Fruit fly (Drosophila melanogaster) whole organism, embryonic: ENCODE measurements around the gene Trs20.

Experiments
- BtbVII ChIP-seq: fragments of 200-800 bp; sonication (Bioruptor generic); optimal IDR thresholded peaks from 3 replicates; lab custom pipeline; 2017; ENCODE audit warnings: missing biosample characterization, mild to moderate bottlenecking, missing genetic modification characterization
- Bteb2 ChIP-seq: fragments of 200-800 bp; sonication (Bioruptor generic); optimal IDR thresholded peaks from 2 replicates; lab custom pipeline; 2016; ENCODE audit warnings: missing biosample characterization, missing genetic modification characterization
- C15 ChIP-seq: fragments of 200-800 bp; sonication (Bioruptor generic); IDR thresholded peaks from 3 replicates; pipeline ENCODE4 v1.3.6; 2022; ENCODE audit warnings: missing biosample characterization, missing genetic modification characterization
- CG10543 ChIP-seq: fragments of 200-800 bp; sonication (Bioruptor generic); optimal IDR thresholded peaks from 3 replicates; lab custom pipeline; 2017; ENCODE audit warnings: missing biosample characterization, mild to moderate bottlenecking, missing genetic modification characterization, moderate library complexity
- CG11456 ChIP-seq: fragments of 200-800 bp; sonication (Bioruptor generic); IDR thresholded peaks from 3 replicates; pipeline ENCODE4 v1.3.6; 2022; ENCODE audit warnings: missing biosample characterization, missing genetic modification characterization
- CG15601 ChIP-seq: fragments of 200-800 bp; sonication (Bioruptor generic); optimal IDR thresholded peaks from 3 replicates; lab custom pipeline; 2019; ENCODE audit warnings: missing biosample characterization, mild to moderate bottlenecking, missing genetic modification characterization, moderate library complexity
- CG17186 ChIP-seq: fragments of 200-800 bp; sonication (Bioruptor generic); optimal IDR thresholded peaks from 3 replicates; lab custom pipeline; 2017; ENCODE audit warnings: missing biosample characterization, missing genetic modification reagents, missing genetic modification characterization
- CG2199 ChIP-seq: fragments of 200-800 bp; sonication (Bioruptor generic); IDR thresholded peaks from 3 replicates; pipeline ENCODE4 v1.3.6; 2022; ENCODE audit warnings: missing biosample characterization, missing genetic modification characterization
- CG34376 ChIP-seq: fragments of 200-800 bp; sonication (Bioruptor generic); optimal IDR thresholded peaks from 2 replicates; lab custom pipeline; 2018; ENCODE audit warnings: missing biosample characterization, mild to moderate bottlenecking, missing genetic modification characterization
- CG3847 ChIP-seq: fragments of 200-800 bp; sonication (Bioruptor generic); IDR thresholded peaks from 2 replicates; pipeline ENCODE4 v1.3.6; 2022; ENCODE audit warnings: missing biosample characterization, missing genetic modification characterization
- CG4282 ChIP-seq: fragments of 200-800 bp; sonication (Bioruptor generic); optimal IDR thresholded peaks from 2 replicates; lab custom pipeline; 2016; ENCODE audit warnings: missing biosample characterization, missing genetic modification characterization
- CG4854 ChIP-seq: fragments of 200-800 bp; sonication (Bioruptor generic); optimal IDR thresholded peaks from 2 replicates; lab custom pipeline; 2016; ENCODE audit warnings: missing biosample characterization, missing genetic modification characterization, inconsistent platforms
- CG6175 ChIP-seq: fragments of 200-800 bp; sonication (Bioruptor generic); IDR thresholded peaks from 3 replicates; pipeline ENCODE4 v1.3.6; 2022; ENCODE audit warnings: missing biosample characterization, missing genetic modification characterization
- CG6254 ChIP-seq: fragments of 200-800 bp; sonication (Bioruptor generic); optimal IDR thresholded peaks from 3 replicates; lab custom pipeline; 2017; ENCODE audit warnings: mild to moderate bottlenecking, missing biosample characterization, missing genetic modification reagents, missing genetic modification characterization
- CG6272 ChIP-seq: fragments of 200-800 bp; sonication (Bioruptor generic); IDR thresholded peaks from 2 replicates; pipeline ENCODE4 v1.3.6; 2022; ENCODE audit warnings: missing biosample characterization, missing genetic modification characterization
- CG6683 ChIP-seq: fragments of 200-800 bp; sonication (Bioruptor generic); optimal IDR thresholded peaks from 2 replicates; lab custom pipeline; 2017; ENCODE audit warnings: missing biosample characterization, mild to moderate bottlenecking, missing genetic modification characterization, missing genetic modification reagents
- CG6689 ChIP-seq: fragments of 200-800 bp; sonication (Bioruptor generic); IDR thresholded peaks from 2 replicates; pipeline ENCODE4 v1.3.6; 2022; ENCODE audit warnings: missing biosample characterization, missing genetic modification characterization
- CG9817 ChIP-seq: fragments of 200-800 bp; sonication (Bioruptor generic); optimal IDR thresholded peaks from 2 replicates; lab custom pipeline; 2018; ENCODE audit warnings: missing biosample characterization, mild to moderate bottlenecking, missing genetic modification characterization, moderate library complexity
- CoRest ChIP-seq: fragments of 200-800 bp; sonication (Bioruptor generic); optimal IDR thresholded peaks from 3 replicates; lab custom pipeline; 2018; ENCODE audit warnings: missing biosample characterization, mild to moderate bottlenecking, missing genetic modification characterization, moderate library complexity
- Doc2 ChIP-seq: fragments of 200-800 bp; sonication (Bioruptor generic); IDR thresholded peaks from 2 replicates; pipeline ENCODE4 v1.3.6; 2022; ENCODE audit warnings: missing biosample characterization, missing genetic modification characterization
- Dp ChIP-seq: fragments of 200-800 bp; sonication (Bioruptor generic); optimal IDR thresholded peaks from 2 replicates; lab custom pipeline; 2018; ENCODE audit warnings: missing biosample characterization, mild to moderate bottlenecking, missing genetic modification characterization, moderate library complexity
- Ets97D ChIP-seq: fragments of 200-800 bp; sonication (Bioruptor generic); optimal IDR thresholded peaks from 3 replicates; lab custom pipeline; 2016; ENCODE audit warnings: missing biosample characterization, missing genetic modification characterization
- Gsc ChIP-seq: fragments of 200-800 bp; sonication (Bioruptor generic); IDR thresholded peaks from 2 replicates; pipeline ENCODE4 v1.3.6; 2022; ENCODE audit warnings: missing biosample characterization, missing genetic modification characterization
- H15 ChIP-seq: fragments of 200-800 bp; sonication (Bioruptor generic); IDR thresholded peaks from 3 replicates; pipeline ENCODE4 v1.3.6; 2022; ENCODE audit warnings: missing biosample characterization, missing genetic modification characterization
- H2.0 ChIP-seq: fragments of 200-800 bp; sonication (Bioruptor generic); IDR thresholded peaks from 2 replicates; pipeline ENCODE4 v1.3.6; 2022; ENCODE audit warnings: missing biosample characterization, missing genetic modification characterization
- HLHmδ ChIP-seq: fragments of 200-800 bp; sonication (Bioruptor generic); optimal IDR thresholded peaks from 2 replicates; lab custom pipeline; 2018; ENCODE audit warnings: missing biosample characterization, mild to moderate bottlenecking, missing genetic modification characterization, moderate library complexity
- Hey ChIP-seq: fragments of 200-800 bp; sonication (Bioruptor generic); optimal IDR thresholded peaks from 3 replicates; lab custom pipeline; 2018; ENCODE audit warnings: missing biosample characterization, mild to moderate bottlenecking, missing genetic modification characterization
- HmgD ChIP-seq: fragments of 200-800 bp; sonication (Bioruptor generic); optimal IDR thresholded peaks from 3 replicates; lab custom pipeline; 2016; ENCODE audit warnings: missing biosample characterization, missing genetic modification characterization
- Hr39 ChIP-seq: fragments of >200 bp; optimal IDR thresholded peaks from 2 replicates; lab custom pipeline; 2017
- Lhr ChIP-seq: fragments of 200-800 bp; sonication (Bioruptor generic); optimal IDR thresholded peaks from 3 replicates; lab custom pipeline; 2017; ENCODE audit warnings: mild to moderate bottlenecking, missing biosample characterization, missing genetic modification reagents, missing genetic modification characterization
- MESR4 ChIP-seq: fragments of 200-800 bp; sonication (Bioruptor generic); optimal IDR thresholded peaks from 2 replicates; lab custom pipeline; 2018; ENCODE audit warnings: missing biosample characterization, mild to moderate bottlenecking, missing genetic modification characterization, moderate library complexity
- Myb ChIP-seq: fragments of 200-800 bp; sonication (Bioruptor generic); optimal IDR thresholded peaks from 2 replicates; lab custom pipeline; 2016; ENCODE audit warnings: missing biosample characterization, missing genetic modification characterization
- Oli ChIP-seq: fragments of 200-800 bp; sonication (Bioruptor generic); optimal IDR thresholded peaks from 2 replicates; lab custom pipeline; 2018; ENCODE audit warnings: missing biosample characterization, mild to moderate bottlenecking, missing genetic modification characterization, moderate library complexity
- Rfx ChIP-seq: fragments of 200-800 bp; sonication (Bioruptor generic); IDR thresholded peaks from 2 replicates; pipeline ENCODE4 v1.3.6; 2022; ENCODE audit warnings: missing biosample characterization, missing genetic modification characterization
- al ChIP-seq: fragments of 200-800 bp; sonication (Bioruptor generic); IDR thresholded peaks from 2 replicates; pipeline ENCODE4 v1.3.6; 2022; ENCODE audit warnings: missing biosample characterization, missing genetic modification characterization
- aop ChIP-seq: fragments of 200-800 bp; sonication (Bioruptor generic); IDR thresholded peaks from 2 replicates; pipeline ENCODE4 v1.3.6; 2022; ENCODE audit warnings: missing biosample characterization, missing genetic modification characterization
- ap ChIP-seq: fragments of 200-800 bp; sonication (Bioruptor generic); IDR thresholded peaks from 2 replicates; pipeline ENCODE4 v1.3.6; 2022; ENCODE audit warnings: missing biosample characterization, missing genetic modification characterization
- bowl ChIP-seq: fragments of 200-800 bp; sonication (Bioruptor generic); IDR thresholded peaks from 2 replicates; pipeline ENCODE4 v1.3.6; 2022; ENCODE audit warnings: missing biosample characterization, missing genetic modification characterization
- croc ChIP-seq: fragments of 200-800 bp; sonication (Bioruptor generic); conservative IDR thresholded peaks from 3 replicates; pipeline ENCODE4 v1.3.6; 2022; ENCODE audit warnings: missing biosample characterization, missing genetic modification characterization
- exex ChIP-seq: fragments of 200-800 bp; sonication (Bioruptor generic); optimal IDR thresholded peaks from 4 replicates; lab custom pipeline; 2018; ENCODE audit warnings: missing biosample characterization, mild to moderate bottlenecking, missing genetic modification characterization, moderate library complexity
- hb ChIP-seq: fragments of 200-800 bp; sonication (Bioruptor generic); IDR thresholded peaks from 3 replicates; pipeline ENCODE4 v1.3.6; 2022; ENCODE audit warnings: missing biosample characterization, missing genetic modification characterization; ENCODE audit not compliant: partially characterized antibody
- insv ChIP-seq, 2 experiments: fragments of 200-800 bp; sonication (Bioruptor generic); optimal IDR thresholded peaks; 3 replicates each; lab custom pipeline; 2016 to 2018; ENCODE audit warnings: missing biosample characterization in 2 of 2, missing genetic modification characterization in 2 of 2
- mld ChIP-seq: fragments of 200-800 bp; sonication (Bioruptor generic); IDR thresholded peaks from 3 replicates; pipeline ENCODE4 v1.3.6; 2022; ENCODE audit warnings: missing biosample characterization, missing genetic modification characterization; ENCODE audit not compliant: partially characterized antibody
- org-1 ChIP-seq: fragments of 200-800 bp; sonication (Bioruptor generic); optimal IDR thresholded peaks from 2 replicates; lab custom pipeline; 2017; ENCODE audit warnings: missing biosample characterization, missing genetic modification characterization
- otp ChIP-seq: fragments of 200-800 bp; sonication (Bioruptor generic); IDR thresholded peaks from 3 replicates; pipeline ENCODE4, ENCODE4 v1.3.6; 2022; ENCODE audit warnings: missing biosample characterization, missing genetic modification characterization
- slp2 ChIP-seq: fragments of 200-800 bp; sonication (Bioruptor generic); optimal IDR thresholded peaks from 2 replicates; lab custom pipeline; 2016; ENCODE audit warnings: missing biosample characterization, missing genetic modification characterization
- tna ChIP-seq: fragments of 200-800 bp; sonication (Bioruptor generic); IDR thresholded peaks from 2 replicates; pipeline ENCODE4 v1.3.6; 2022; ENCODE audit warnings: missing biosample characterization, missing genetic modification characterization; ENCODE audit not compliant: partially characterized antibody
- trem ChIP-seq: fragments of 200-800 bp; optimal IDR thresholded peaks from 3 replicates; lab custom pipeline; 2019; ENCODE audit warnings: missing biosample characterization, mild to moderate bottlenecking, missing genetic modification characterization, moderate library complexity
- yki ChIP-seq: fragments of >200 bp; optimal IDR thresholded peaks from 3 replicates; lab custom pipeline; 2018
- zen ChIP-seq: fragments of 200-800 bp; sonication (Bioruptor generic); optimal IDR thresholded peaks from 3 replicates; lab custom pipeline; 2018; ENCODE audit warnings: missing biosample characterization, mild to moderate bottlenecking, missing genetic modification characterization, moderate library complexity

The Trs20 gene

dm6 chr3L:16128973-16129745, 2.3 kb downstream of the Trs20 start, which contains the start of gene SsRbeta:
Gene SsRbeta, plus strand, starts transcription at chr3L:16129617.
- TF ChIP-seq CG6272 (GFP tag; lab: Robert Waterston, UW) (no peak), Ets97D (GFP tag; lab: Kevin White, UChicago) (peak; percentile 88), zen (tag; lab: Kevin White, UChicago) (no peak), croc (GFP tag; lab: Robert Waterston, UW) (no peak), CG6254 (GFP tag; lab: Kevin White, UChicago) (no peak), mld (GFP tag; lab: Robert Waterston, UW) (no peak), Myb (peak; percentile 63), CG6689 (GFP tag; lab: Robert Waterston, UW) (peak; percentile 43), Hr39 (lab: Kevin White, UChicago) (no peak), C15 (no peak), HmgD (no peak), aop (GFP tag; lab: Robert Waterston, UW) (0 out of 2 replicates have a peak, but pooled peaks have one; percentile 4), Doc2 (no peak), CoRest (tag; lab: Kevin White, UChicago) (peak; percentile 46), yki (lab: Kevin White, UChicago) (no peak), CG3847 (peak; percentile 23; the same call in 1 of the 2 replicates), CG4854 (GFP tag; lab: Kevin White, UChicago) (no peak), CG9817 (tag; lab: Kevin White, UChicago) (no peak), al (GFP tag; lab: Robert Waterston, UW) (0 out of 2 replicates have a peak, but pooled peaks have one; percentile 3), CG10543 (peak; percentile 54), Gsc (GFP tag; lab: Robert Waterston, UW) (no peak), exex (no peak), CG2199 (GFP tag; lab: Robert Waterston, UW) (0 out of 3 replicates have a peak, but pooled peaks have one; percentile 17), HLHmδ (GFP tag; lab: Kevin White, UChicago) (peak; percentile 88), Oli (tag; lab: Kevin White, UChicago) (peak; percentile 33), MESR4 (GFP tag; lab: Kevin White, UChicago) (peak; percentile 94), CG11456 (GFP tag; lab: Robert Waterston, UW) (peak; percentile 64), org-1 (peak; percentile 1), CG6683 (GFP tag; lab: Kevin White, UChicago) (no peak), otp (no peak), ap (GFP tag; lab: Robert Waterston, UW) (peak; percentile 70), H15 (peak; percentile 51; the same call in 2 of the 3 replicates), CG4282 (GFP tag; lab: Kevin White, UChicago) (no peak), CG17186 (GFP tag; lab: Kevin White, UChicago) (peak; percentile 49), tna (peak; percentile 37; the same call in 1 of the 2 replicates), bowl (no peak), Hey (tag; lab: Kevin White, UChicago) (no peak), CG15601 (tag; lab: Kevin White, UChicago) (peak; percentile 15), CG6175 (GFP tag; lab: Robert Waterston, UW) (no peak), Dp (GFP tag; lab: Kevin White, UChicago) (peak; percentile 25), Rfx (GFP tag; lab: Robert Waterston, UW) (peak; percentile 66), insv (GFP tag; optimal IDR thresholded peaks at IDR 0.05; lab: Kevin White, UChicago) (no peak), CG34376 (no peak), hb (GFP tag; lab: Robert Waterston, UW) (peak; percentile 61; the same call in 1 of the 3 replicates), H2.0 (GFP tag; lab: Robert Waterston, UW) (peak; percentile 76), BtbVII (peak; percentile 19), slp2 (GFP tag; lab: Kevin White, UChicago) (no peak), Lhr (GFP tag; lab: Kevin White, UChicago) (peak; percentile 18), Bteb2 (GFP tag; lab: Kevin White, UChicago) (no peak), trem (peak; percentile 43)
